Fruit fly (Drosophila melanogaster) whole organism: ENCODE results near the gene CG31098.

Experiments
- CG8478 ChIP-seq: fragments of >200 bp; optimal IDR thresholded peaks from 2 replicates; lab custom pipeline; 2018; ENCODE audit warnings: inconsistent platforms
- psq ChIP-seq: fragments of >200 bp; optimal IDR thresholded peaks from 2 replicates; lab custom pipeline; 2017

- no peak for TF ChIP-seq psq (lab: Kevin White, UChicago)
- no peak for TF ChIP-seq CG8478 (lab: Kevin White, UChicago)
These were observed 21.0 kb upstream of the CG31098 start, which contains the start of gene CG31087 for dm6 chr3R:25313771-25314170.
